Fruit fly (Drosophila melanogaster) whole organism, embryonic: ENCODE data around the gene CG7557.

Experiments used
- ATbp ChIP-seq: fragments of 200-800 bp; sonication (Bioruptor generic); optimal IDR thresholded peaks from 2 replicates; lab custom pipeline; 2017; ENCODE audit warnings: missing biosample characterization, mild to moderate bottlenecking, missing genetic modification characterization, missing genetic modification reagents
- Aef1 ChIP-seq: fragments of 200-800 bp; sonication (Bioruptor generic); IDR thresholded peaks from 3 replicates; pipeline ENCODE4 v1.3.6; 2022; ENCODE audit warnings: missing biosample characterization, missing genetic modification characterization
- Asciz ChIP-seq: fragments of 200-800 bp; sonication (Bioruptor generic); optimal IDR thresholded peaks from 2 replicates; lab custom pipeline; 2017; ENCODE audit warnings: missing biosample characterization, mild to moderate bottlenecking, missing genetic modification characterization, missing genetic modification reagents
- CG10274 ChIP-seq: fragments of 200-800 bp; sonication (Bioruptor generic); optimal IDR thresholded peaks from 3 replicates; lab custom pipeline; 2017; ENCODE audit warnings: missing biosample characterization, mild to moderate bottlenecking, missing genetic modification characterization
- CG10431 ChIP-seq: fragments of 200-800 bp; sonication (Bioruptor generic); optimal IDR thresholded peaks from 3 replicates; lab custom pipeline; 2018; ENCODE audit warnings: missing biosample characterization, mild to moderate bottlenecking, missing genetic modification characterization
- CG10654 ChIP-seq: fragments of 200-800 bp; sonication (Bioruptor generic); optimal IDR thresholded peaks from 2 replicates; lab custom pipeline; 2016; ENCODE audit warnings: missing biosample characterization, missing genetic modification characterization
- CG12219 ChIP-seq: fragments of 200-800 bp; sonication (Bioruptor generic); optimal IDR thresholded peaks from 3 replicates; lab custom pipeline; 2018; ENCODE audit warnings: missing biosample characterization, mild to moderate bottlenecking, missing genetic modification characterization
- CG12744 ChIP-seq: fragments of 200-800 bp; sonication (Bioruptor generic); optimal IDR thresholded peaks from 2 replicates; lab custom pipeline; 2016; ENCODE audit warnings: missing biosample characterization, missing genetic modification characterization
- CG14710 ChIP-seq: fragments of 200-800 bp; sonication (Bioruptor generic); optimal IDR thresholded peaks from 3 replicates; lab custom pipeline; 2019; ENCODE audit warnings: missing biosample characterization, mild to moderate bottlenecking, missing genetic modification characterization, moderate library complexity
- CG1529 ChIP-seq: fragments of 200-800 bp; sonication (Bioruptor generic); optimal IDR thresholded peaks from 3 replicates; lab custom pipeline; 2018; ENCODE audit warnings: missing biosample characterization, missing genetic modification characterization
- CG17359 ChIP-seq: fragments of 200-800 bp; sonication (Bioruptor generic); optimal IDR thresholded peaks from 3 replicates; lab custom pipeline; 2018; ENCODE audit warnings: missing biosample characterization, mild to moderate bottlenecking, missing genetic modification characterization, moderate library complexity
- CG17568 ChIP-seq: fragments of 200-800 bp; sonication (Bioruptor generic); optimal IDR thresholded peaks from 2 replicates; lab custom pipeline; 2018; ENCODE audit warnings: missing biosample characterization, mild to moderate bottlenecking, missing genetic modification characterization, moderate library complexity
- CG3065 ChIP-seq: fragments of 200-800 bp; sonication (Bioruptor generic); optimal IDR thresholded peaks from 2 replicates; lab custom pipeline; 2016; ENCODE audit warnings: missing biosample characterization, missing genetic modification characterization
- CG33213 ChIP-seq: fragments of 200-800 bp; sonication (Bioruptor generic); optimal IDR thresholded peaks from 3 replicates; lab custom pipeline; 2016; ENCODE audit warnings: missing biosample characterization, missing genetic modification characterization
- CG3407 ChIP-seq: fragments of 200-800 bp; sonication (Bioruptor generic); optimal IDR thresholded peaks from 2 replicates; lab custom pipeline; 2018; ENCODE audit warnings: missing biosample characterization, mild to moderate bottlenecking, missing genetic modification characterization
- CG6813 ChIP-seq: fragments of 200-800 bp; sonication (Bioruptor generic); optimal IDR thresholded peaks from 2 replicates; lab custom pipeline; 2017; ENCODE audit warnings: missing biosample characterization, missing genetic modification characterization, mild to moderate bottlenecking, moderate library complexity, missing genetic modification reagents
- CG8281 ChIP-seq: fragments of 200-800 bp; sonication (Bioruptor generic); optimal IDR thresholded peaks from 2 replicates; lab custom pipeline; 2018; ENCODE audit warnings: missing biosample characterization, mild to moderate bottlenecking, missing genetic modification characterization, moderate library complexity
- CG8359 ChIP-seq: fragments of 200-800 bp; sonication (Bioruptor generic); optimal IDR thresholded peaks from 2 replicates; lab custom pipeline; 2017; ENCODE audit warnings: missing biosample characterization, mild to moderate bottlenecking, missing genetic modification characterization, borderline replicate concordance
- CG8944 ChIP-seq: fragments of 200-800 bp; sonication (Bioruptor generic); optimal IDR thresholded peaks from 3 replicates; lab custom pipeline; 2016; ENCODE audit warnings: missing biosample characterization, missing genetic modification characterization
- D ChIP-seq, 2 experiments: fragments of 200-800 bp in 1 of 2; fragments of >200 bp in 1 of 2; sonication (Bioruptor generic) in 1 of 2; optimal IDR thresholded peaks; 2 replicates in 1 of 2; 3 replicates in 1 of 2; lab custom pipeline; 2017; ENCODE audit warnings: mild to moderate bottlenecking in 1 of 2, missing biosample characterization in 1 of 2, missing genetic modification characterization in 1 of 2, missing genetic modification reagents in 1 of 2
- E2f1 ChIP-seq: fragments of 200-800 bp; sonication (Bioruptor generic); IDR thresholded peaks from 2 replicates; pipeline ENCODE4 v1.3.6; 2022; ENCODE audit warnings: missing biosample characterization, missing genetic modification characterization
- Fer1 ChIP-seq: fragments of 200-800 bp; sonication (Bioruptor generic); optimal IDR thresholded peaks from 2 replicates; lab custom pipeline; 2017; ENCODE audit warnings: missing biosample characterization, mild to moderate bottlenecking, missing genetic modification characterization
- Med ChIP-seq: fragments of 200-800 bp; sonication (Bioruptor generic); peaks from one replicate; lab custom pipeline; 2016; ENCODE audit warnings: missing biosample characterization, missing genetic modification characterization, mild to moderate bottlenecking, inconsistent platforms, moderate library complexity
- Mrtf ChIP-seq: fragments of 200-800 bp; sonication (Bioruptor generic); IDR thresholded peaks from 3 replicates; pipeline ENCODE4 v1.3.6; 2022; ENCODE audit warnings: missing biosample characterization, missing genetic modification characterization
- Nf-YC ChIP-seq: fragments of 200-800 bp; optimal IDR thresholded peaks from 3 replicates; lab custom pipeline; 2019; ENCODE audit warnings: missing biosample characterization, mild to moderate bottlenecking, missing genetic modification characterization, moderate library complexity
- Spps ChIP-seq: fragments of 200-800 bp; sonication (Bioruptor generic); optimal IDR thresholded peaks from 2 replicates; lab custom pipeline; 2018; ENCODE audit warnings: missing biosample characterization, mild to moderate bottlenecking, missing genetic modification characterization
- ac ChIP-seq: fragments of 200-800 bp; sonication (Bioruptor generic); optimal IDR thresholded peaks from 3 replicates; lab custom pipeline; 2017; ENCODE audit warnings: missing biosample characterization, mild to moderate bottlenecking, missing genetic modification characterization
- ase ChIP-seq: fragments of 200-800 bp; sonication (Bioruptor generic); IDR thresholded peaks from 3 replicates; pipeline ENCODE4 v1.3.6; 2022; ENCODE audit warnings: missing biosample characterization, missing genetic modification characterization
- cg ChIP-seq: fragments of 200-800 bp; sonication (Bioruptor generic); optimal IDR thresholded peaks from 3 replicates; lab custom pipeline; 2019; ENCODE audit warnings: missing biosample characterization, mild to moderate bottlenecking, missing genetic modification characterization, moderate library complexity
- chif ChIP-seq, 2 experiments: fragments of 200-800 bp; sonication (Bioruptor generic); optimal IDR thresholded peaks; 3 replicates each; lab custom pipeline; 2016; ENCODE audit warnings: missing biosample characterization in 2 of 2, missing genetic modification characterization in 2 of 2
- disco-r ChIP-seq: fragments of 200-800 bp; sonication (Bioruptor generic); optimal IDR thresholded peaks from 2 replicates; lab custom pipeline; 2016; ENCODE audit warnings: missing biosample characterization, missing genetic modification characterization
- ems ChIP-seq: fragments of 200-800 bp; sonication (Bioruptor generic); optimal IDR thresholded peaks from 3 replicates; lab custom pipeline; 2016; ENCODE audit warnings: missing biosample characterization, missing genetic modification characterization
- ewg ChIP-seq: fragments of 200-800 bp; sonication (Bioruptor generic); optimal IDR thresholded peaks from 3 replicates; lab custom pipeline; 2017; ENCODE audit warnings: mild to moderate bottlenecking, missing biosample characterization, missing genetic modification reagents, missing genetic modification characterization
- fd64A ChIP-seq: fragments of 200-800 bp; sonication (Bioruptor generic); optimal IDR thresholded peaks from 3 replicates; lab custom pipeline; 2018; ENCODE audit warnings: missing biosample characterization, mild to moderate bottlenecking, missing genetic modification characterization
- gcm ChIP-seq: fragments of 200-800 bp; sonication (Bioruptor generic); optimal IDR thresholded peaks from 2 replicates; lab custom pipeline; 2019; ENCODE audit warnings: missing biosample characterization, mild to moderate bottlenecking, missing genetic modification characterization, moderate library complexity
- gem ChIP-seq: fragments of 200-800 bp; sonication (Bioruptor generic); optimal IDR thresholded peaks from 2 replicates; lab custom pipeline; 2019; ENCODE audit warnings: missing biosample characterization, mild to moderate bottlenecking, missing genetic modification characterization, moderate library complexity
- hth ChIP-seq: fragments of >200 bp; optimal IDR thresholded peaks from 2 replicates; lab custom pipeline; 2017; ENCODE audit warnings: inconsistent platforms
- knrl ChIP-seq: fragments of 200-800 bp; sonication (Bioruptor generic); IDR thresholded peaks from 3 replicates; pipeline ENCODE4 v1.3.6; 2022; ENCODE audit warnings: missing biosample characterization, missing genetic modification characterization; ENCODE audit not compliant: partially characterized antibody
- nerfin-1 ChIP-seq: fragments of 200-800 bp; sonication (Bioruptor generic); optimal IDR thresholded peaks from 3 replicates; lab custom pipeline; 2019; ENCODE audit warnings: missing biosample characterization, mild to moderate bottlenecking, missing genetic modification characterization, moderate library complexity
- nom ChIP-seq: fragments of 200-800 bp; sonication (Bioruptor generic); optimal IDR thresholded peaks from 2 replicates; lab custom pipeline; 2017; ENCODE audit warnings: missing biosample characterization, missing genetic modification characterization, mild to moderate bottlenecking, moderate library complexity, missing genetic modification reagents
- odd ChIP-seq: fragments of 200-800 bp; sonication (Bioruptor generic); optimal IDR thresholded peaks from 2 replicates; lab custom pipeline; 2017; ENCODE audit warnings: missing biosample characterization, mild to moderate bottlenecking, missing genetic modification characterization
- pan ChIP-seq, 4 experiments: fragments of >200 bp in 3 of 4; fragments of 200-800 bp in 1 of 4; sonication (Bioruptor generic) in 1 of 4; optimal IDR thresholded peaks in 3 of 4; IDR thresholded peaks in 1 of 4; 2 replicates each; pipeline versions ENCODE4 v1.3.6 to Lab custom; 2017 to 2022; ENCODE audit warnings: missing biosample characterization in 2 of 4, missing genetic modification characterization in 2 of 4, mixed read lengths in 1 of 4
- ranshi ChIP-seq: fragments of 200-800 bp; sonication (Bioruptor generic); IDR thresholded peaks from 2 replicates; pipeline ENCODE4 v1.3.6; 2022; ENCODE audit warnings: missing biosample characterization, missing genetic modification characterization
- sc ChIP-seq, 3 experiments: fragments of >200 bp in 2 of 3; fragments of 200-800 bp in 1 of 3; sonication (Bioruptor generic) in 1 of 3; optimal IDR thresholded peaks; 2 replicates in 2 of 3; 3 replicates in 1 of 3; lab custom pipeline; 2017; ENCODE audit warnings: mild to moderate bottlenecking in 1 of 3, missing biosample characterization in 1 of 3, missing genetic modification characterization in 1 of 3, missing genetic modification reagents in 1 of 3
- tap ChIP-seq: fragments of 200-800 bp; optimal IDR thresholded peaks from 3 replicates; lab custom pipeline; 2019; ENCODE audit warnings: missing biosample characterization, mild to moderate bottlenecking, missing genetic modification characterization, moderate library complexity
- wdn ChIP-seq: fragments of 200-800 bp; sonication (Bioruptor generic); IDR thresholded peaks from 2 replicates; pipeline ENCODE4 v1.3.6; 2022; ENCODE audit warnings: missing biosample characterization, missing genetic modification characterization
- wor ChIP-seq: fragments of 200-800 bp; sonication (Bioruptor generic); IDR thresholded peaks from 2 replicates; pipeline ENCODE4 v1.3.6; 2022; ENCODE audit warnings: missing biosample characterization, missing genetic modification characterization
- z ChIP-seq: fragments of 200-800 bp; sonication (Bioruptor generic); IDR thresholded peaks from 3 replicates; pipeline ENCODE4 v1.3.6; 2022; ENCODE audit warnings: missing biosample characterization, missing genetic modification characterization
- zfh2 ChIP-seq: fragments of 200-800 bp; sonication (Bioruptor generic); optimal IDR thresholded peaks from 2 replicates; lab custom pipeline; 2016; ENCODE audit warnings: missing biosample characterization, missing genetic modification characterization

Gene CG7557

DNA sequence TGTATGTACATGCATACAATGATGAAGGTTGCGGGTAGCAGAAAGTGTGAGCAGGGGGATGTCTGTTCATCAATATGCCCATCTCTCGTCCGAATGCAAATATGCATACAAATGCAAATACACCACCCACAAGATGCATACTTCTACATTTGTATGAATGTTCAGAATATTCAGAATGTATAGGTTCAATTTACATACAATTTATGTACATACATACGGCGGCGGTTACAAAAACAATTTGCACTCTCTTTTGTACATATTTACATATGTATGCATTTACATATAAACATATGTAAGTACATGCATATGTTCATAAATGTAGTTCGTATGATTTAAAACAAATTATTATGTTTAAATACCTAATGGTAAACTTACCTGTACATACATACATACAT lies 46.9 kb downstream of the CG7557 start (continued):
- peak; percentile 15 for TF ChIP-seq CG8359 (GFP tag; lab: Kevin White, UChicago)
- peak; percentile 21 for TF ChIP-seq tap (tag; lab: Kevin White, UChicago)
- peak; percentile 12 for TF ChIP-seq ac (GFP tag; lab: Kevin White, UChicago)
- TF ChIP-seq fd64A (GFP tag; lab: Kevin White, UChicago), result peak; percentile 25
- TF ChIP-seq odd (GFP tag; lab: Kevin White, UChicago), result no peak
- no peak for TF ChIP-seq ase (GFP tag; lab: Robert Waterston, UW)
- TF ChIP-seq CG3065 (GFP tag; lab: Kevin White, UChicago), result no peak
- no peak for TF ChIP-seq Fer1
- no peak for TF ChIP-seq nerfin-1
- TF ChIP-seq zfh2 (GFP tag; lab: Kevin White, UChicago), result no peak
- TF ChIP-seq ATbp, result peak; percentile 51
- no peak for TF ChIP-seq CG12219 (GFP tag; lab: Kevin White, UChicago)
- no peak for TF ChIP-seq sc (optimal IDR thresholded peaks at IDR 0.05; lab: Kevin White, UChicago)
- peak; percentile 44 for TF ChIP-seq sc (GFP tag; optimal IDR thresholded peaks at IDR 0.05; lab: Kevin White, UChicago)
- TF ChIP-seq CG10654 (GFP tag; lab: Kevin White, UChicago), result no peak
- TF ChIP-seq CG14710 (tag; lab: Kevin White, UChicago), result peak; percentile 30
- TF ChIP-seq chif (GFP tag; optimal IDR thresholded peaks at IDR 0.05; lab: Kevin White, UChicago), result peak in 1 of 2 experiments; percentile 13
- no peak for TF ChIP-seq CG10274 (GFP tag; lab: Kevin White, UChicago)
- TF ChIP-seq CG8944 (GFP tag; lab: Kevin White, UChicago), result no peak
- no peak for TF ChIP-seq CG17568 (GFP tag; lab: Kevin White, UChicago)
- no peak for TF ChIP-seq Mrtf (GFP tag; lab: Robert Waterston, UW)
- no peak for TF ChIP-seq D (optimal IDR thresholded peaks at IDR 0.05; lab: Kevin White, UChicago)
- peak; percentile 52 for TF ChIP-seq D (GFP tag; optimal IDR thresholded peaks at IDR 0.05; lab: Kevin White, UChicago)
- no peak for TF ChIP-seq Nf-YC (tag; lab: Kevin White, UChicago)
- peak; percentile 37 for TF ChIP-seq Spps (tag; lab: Kevin White, UChicago)
- TF ChIP-seq E2f1 (GFP tag; lab: Robert Waterston, UW), result no peak
- TF ChIP-seq hth, result no peak
- TF ChIP-seq ems (GFP tag; lab: Kevin White, UChicago), result no peak
- no peak for TF ChIP-seq CG12744 (GFP tag; lab: Kevin White, UChicago)
- peak; percentile 75 for TF ChIP-seq Med (GFP tag; lab: Kevin White, UChicago)
- TF ChIP-seq ewg (GFP tag; lab: Kevin White, UChicago), result no peak
- 0 out of 3 replicates have a peak, but pooled peaks have one; percentile 3 for TF ChIP-seq z (GFP tag; lab: Robert Waterston, UW)
- no peak for TF ChIP-seq wor (GFP tag; lab: Robert Waterston, UW)
- peak; percentile 7 for TF ChIP-seq gem (tag; lab: Kevin White, UChicago)
- TF ChIP-seq pan (optimal IDR thresholded peaks at IDR 0.05; lab: Kevin White, UChicago), result no peak
- no peak for TF ChIP-seq pan (GFP tag; optimal IDR thresholded peaks at IDR 0.05 in 1 of 2, IDR thresholded peaks at IDR 0.05 in 1 of 2)
- peak; percentile 25 for TF ChIP-seq CG17359 (tag; lab: Kevin White, UChicago)
- TF ChIP-seq CG3407 (GFP tag; lab: Kevin White, UChicago), result peak; percentile 30
- TF ChIP-seq CG1529, result peak; percentile 48
- no peak for TF ChIP-seq CG33213
- TF ChIP-seq knrl, result no peak
- peak; percentile 51 for TF ChIP-seq Asciz (GFP tag; lab: Kevin White, UChicago)
- peak; percentile 38 for TF ChIP-seq CG8281
- TF ChIP-seq nom (GFP tag; lab: Kevin White, UChicago), result no peak
- TF ChIP-seq wdn (GFP tag; lab: Robert Waterston, UW), result no peak
- no peak for TF ChIP-seq disco-r (GFP tag; lab: Kevin White, UChicago)
- TF ChIP-seq gcm, result no peak
- peak; percentile 4 for TF ChIP-seq CG10431 (GFP tag; lab: Kevin White, UChicago)
- no peak for TF ChIP-seq ranshi (GFP tag; lab: Robert Waterston, UW)
- TF ChIP-seq cg (GFP tag; lab: Kevin White, UChicago), result peak; percentile 8
- TF ChIP-seq Aef1 (GFP tag; lab: Robert Waterston, UW), result no peak
- TF ChIP-seq CG6813, result peak; percentile 30
